Worm (Caenorhabditis elegans) whole organism, early embryonic: ENCODE results near the gene Y71H2B.5.

Experiments
- B0310.2 ChIP-seq: sonication (generic microtip); optimal IDR thresholded peaks from 2 replicates; lab custom pipeline; 2016; ENCODE audit warnings: mild to moderate bottlenecking, missing genetic modification characterization, missing compliant biosample characterization
- hmbx-1 ChIP-seq: sonication (generic microtip); optimal IDR thresholded peaks from 2 replicates; lab custom pipeline; 2016; ENCODE audit warnings: mild to moderate bottlenecking, missing genetic modification characterization, missing compliant biosample characterization
- pes-1 ChIP-seq: fragments of 200-800 bp; sonication (Bioruptor generic); IDR thresholded peaks from 2 replicates; pipeline ENCODE4 v1.3.6; 2022; ENCODE audit warnings: missing genetic modification reagents, missing genetic modification characterization, missing compliant biosample characterization

DNA sequence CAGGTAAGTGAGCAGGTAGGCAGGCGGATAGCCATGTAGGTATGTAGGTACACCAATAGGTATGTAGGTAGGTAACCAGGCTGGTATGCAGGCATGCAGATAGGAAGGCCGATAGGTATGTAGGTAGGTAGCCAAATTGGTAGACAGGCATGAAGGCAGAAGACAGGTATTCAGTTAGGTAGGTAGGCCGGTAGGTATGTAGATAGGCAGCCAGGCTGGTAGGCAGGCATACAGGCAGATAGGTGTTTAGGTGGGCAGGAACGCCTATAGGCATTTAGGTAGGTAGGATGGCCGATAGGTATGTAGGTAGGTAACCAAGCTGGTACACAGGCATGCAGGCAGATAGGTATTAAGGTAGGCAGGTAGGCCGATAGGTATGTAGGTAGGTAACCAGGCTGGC lies 47.1 kb upstream of the Y71H2B.5 start:
- TF ChIP-seq hmbx-1 (tag; lab: Kevin White, UChicago) (no peak), B0310.2 (tag; lab: Kevin White, UChicago) (no peak), pes-1 (GFP tag; lab: Robert Waterston, UW) (no peak)
